Fruit fly (Drosophila melanogaster): ENCODE measurements around the gene CG31288.

Gene CG31288

dm6 chr3R:25249145-25250141 lies 49.9 kb downstream of the CG31288 start, which contains the start of gene Nup358:
TSS of gene Nup358 (plus strand) at chr3R:25249348.
- TF ChIP-seq tai (GFP tag; optimal IDR thresholded peaks at IDR 0.05) (no peak), Myc (optimal IDR thresholded peaks at IDR 0.05) (no peak), Rel (GFP tag; optimal IDR thresholded peaks at IDR 0.05) (no peak), Rel (tag; optimal IDR thresholded peaks at IDR 0.05) (peak; percentile 18), CrebA (GFP tag; optimal IDR thresholded peaks at IDR 0.05; ENCODE audit: borderline replicate concordance) (no peak), Vsx2 (GFP tag; optimal IDR thresholded peaks at IDR 0.05; ENCODE audit: partially characterized antibody) (no peak), Sp1 (GFP tag; optimal IDR thresholded peaks at IDR 0.05) (peak; percentile 5), N (GFP tag; optimal IDR thresholded peaks at IDR 0.05) (no peak), brk (GFP tag; optimal IDR thresholded peaks at IDR 0.05) (no peak)
